Fruit fly (Drosophila melanogaster): ENCODE data around the gene CG32195.

Gene CG32195

dm6 chr3L:18106021-18106944, 6.5 kb upstream of the CG32195 start, which contains the start of the genes CG13698 and mRpS26:
CG13698 (minus strand) TSS chr3L:18106149.
mRpS26 (plus strand) TSS chr3L:18106579.
- TF ChIP-seq spab (GFP tag; optimal IDR thresholded peaks at IDR 0.05) = no peak
- TF ChIP-seq CG6854 (GFP tag; optimal IDR thresholded peaks at IDR 0.05) = peak; percentile 3
- peak; percentile 37; the same call in 1 of the 3 replicates for TF ChIP-seq CG8119 (GFP tag; IDR thresholded peaks at IDR 0.05)
- no peak for TF ChIP-seq Hr38 (GFP tag; optimal IDR thresholded peaks at IDR 0.05)
- TF ChIP-seq CG6792 (GFP tag; optimal IDR thresholded peaks at IDR 0.05) = peak; percentile 49
- no peak for TF ChIP-seq fd85E (GFP tag; optimal IDR thresholded peaks at IDR 0.05)
- peak in 1 of 2 experiments; percentile 37 for TF ChIP-seq ss (GFP tag; optimal IDR thresholded peaks at IDR 0.05)
- TF ChIP-seq Lpt (GFP tag; optimal IDR thresholded peaks at IDR 0.05) = peak; percentile 12
- peak; percentile 1 for TF ChIP-seq net (GFP tag; optimal IDR thresholded peaks at IDR 0.05)
- TF ChIP-seq CG10631 (GFP tag; optimal IDR thresholded peaks at IDR 0.05) = peak; percentile 75
- TF ChIP-seq Sox102F (GFP tag; optimal IDR thresholded peaks at IDR 0.05) = no peak
- peak; percentile 88 for TF ChIP-seq Eip78C (GFP tag)
- TF ChIP-seq CG3919 (GFP tag; optimal IDR thresholded peaks at IDR 0.05) = peak; percentile 46
- peak; percentile 69 for TF ChIP-seq lz (GFP tag; optimal IDR thresholded peaks at IDR 0.05)
- peak; percentile 81 for TF ChIP-seq CG3032 (tag; optimal IDR thresholded peaks at IDR 0.05)
- TF ChIP-seq CG7368 (GFP tag; optimal IDR thresholded peaks at IDR 0.05) = peak; percentile 39
- no peak for TF ChIP-seq CG1621 (tag; optimal IDR thresholded peaks at IDR 0.05)
- no peak for TF ChIP-seq svp (GFP tag)
- peak; percentile 46 for TF ChIP-seq CG11902 (GFP tag; optimal IDR thresholded peaks at IDR 0.05)
- TF ChIP-seq salr (GFP tag; optimal IDR thresholded peaks at IDR 0.05) = peak in 1 of 2 experiments; percentile 17
- peak; percentile 65 for TF ChIP-seq CG10669 (GFP tag; optimal IDR thresholded peaks at IDR 0.05)
- TF ChIP-seq acj6 (GFP tag; optimal IDR thresholded peaks at IDR 0.05) = peak; percentile 74
- TF ChIP-seq CG4318 (GFP tag; optimal IDR thresholded peaks at IDR 0.05) = no peak
- TF ChIP-seq CG6163 (GFP tag; IDR thresholded peaks at IDR 0.05) = peak; percentile 18; the same call in 2 of the 3 replicates
- TF ChIP-seq CG34406 (GFP tag; optimal IDR thresholded peaks at IDR 0.05) = peak; percentile 76
- TF ChIP-seq eg (GFP tag; IDR thresholded peaks at IDR 0.05) = peak; percentile 52; the same call in 2 of the 3 replicates
- TF ChIP-seq CG16779 (tag; optimal IDR thresholded peaks at IDR 0.05) = no peak
- no peak for TF ChIP-seq CG6276 (GFP tag; optimal IDR thresholded peaks at IDR 0.05)
- TF ChIP-seq Gug (GFP tag; IDR thresholded peaks at IDR 0.05) = peak; percentile 49; the same call in 1 of the 2 replicates
- TF ChIP-seq CG31627 (GFP tag; optimal IDR thresholded peaks at IDR 0.05) = peak; percentile 62
- peak; percentile 59 for TF ChIP-seq Smox (GFP tag; optimal IDR thresholded peaks at IDR 0.05)
- peak; percentile 31 for TF ChIP-seq CG11762 (GFP tag; optimal IDR thresholded peaks at IDR 0.05; ENCODE audit: insufficient read depth)
- TF ChIP-seq fd59A (GFP tag; optimal IDR thresholded peaks at IDR 0.05) = peak; percentile 24
- TF ChIP-seq pdm3 (GFP tag; optimal IDR thresholded peaks at IDR 0.05) = peak; percentile 66
- no peak for TF ChIP-seq CG9139 (GFP tag; optimal IDR thresholded peaks at IDR 0.05)
- TF ChIP-seq CG8319 (GFP tag; optimal IDR thresholded peaks at IDR 0.05) = peak; percentile 38
- TF ChIP-seq Eip93F (GFP tag; optimal IDR thresholded peaks at IDR 0.05) = peak; percentile 40
- peak; percentile 55 for TF ChIP-seq Hr39 (GFP tag; optimal IDR thresholded peaks at IDR 0.05)
- TF ChIP-seq topi (GFP tag; optimal IDR thresholded peaks at IDR 0.05) = peak; percentile 55
- peak; percentile 40 for TF ChIP-seq Blimp-1 (GFP tag; optimal IDR thresholded peaks at IDR 0.05)
- TF ChIP-seq CG11294 (GFP tag; IDR thresholded peaks at IDR 0.05) = peak; percentile 41; the same call in 1 of the 2 replicates
- peak; percentile 50 for TF ChIP-seq Eip75B (GFP tag; optimal IDR thresholded peaks at IDR 0.05)
- TF ChIP-seq CG8632 (GFP tag; optimal IDR thresholded peaks at IDR 0.05) = peak; percentile 50
- TF ChIP-seq Met (GFP tag; optimal IDR thresholded peaks at IDR 0.05) = no peak
- TF ChIP-seq Ets21C (GFP tag; optimal IDR thresholded peaks at IDR 0.05) = peak; percentile 25
- TF ChIP-seq fkh (GFP tag; optimal IDR thresholded peaks at IDR 0.05) = peak; percentile 50
- TF ChIP-seq vri (GFP tag; optimal IDR thresholded peaks at IDR 0.05) = peak; percentile 4
- TF ChIP-seq OdsH (GFP tag; optimal IDR thresholded peaks at IDR 0.05) = peak; percentile 78
- peak; percentile 64 for TF ChIP-seq Ets96B (tag; optimal IDR thresholded peaks at IDR 0.05)
- peak; percentile 55 for TF ChIP-seq dac (GFP tag; optimal IDR thresholded peaks at IDR 0.05)

Measured in whole organism, prepupa.